Fruit fly (Drosophila melanogaster): ENCODE data around the gene CG11590.

Gene CG11590

dm6 chrX:14237873-14238394 lies 38.0 kb downstream of the CG11590 start, which contains the start of the genes Fbxl4 and Dus2 (continued):
- TF ChIP-seq CG7357 (GFP tag; IDR thresholded peaks at IDR 0.05) (peak; percentile 86), bcd (GFP tag; optimal IDR thresholded peaks at IDR 0.05) (peak; percentile 93), HLH4C (GFP tag; IDR thresholded peaks at IDR 0.05; ENCODE audit: partially characterized antibody) (peak; percentile 60; the same call in 2 of the 3 replicates), CrebB (tag; optimal IDR thresholded peaks at IDR 0.05) (peak; percentile 74), fd64A (GFP tag; optimal IDR thresholded peaks at IDR 0.05) (peak; percentile 49), Pdp1 (GFP tag; optimal IDR thresholded peaks at IDR 0.05) (peak; percentile 93 to 96), CG1792 (GFP tag; optimal IDR thresholded peaks at IDR 0.05) (peak; percentile 99), CG5953 (GFP tag; IDR thresholded peaks at IDR 0.05) (peak; percentile 86), gfzf (GFP tag; optimal IDR thresholded peaks at IDR 0.05) (peak; percentile 36), CG7786 (GFP tag; optimal IDR thresholded peaks at IDR 0.05) (peak; percentile 86), Sry-β (GFP tag; optimal IDR thresholded peaks at IDR 0.05) (peak; percentile 42), nerfin-1 (tag; optimal IDR thresholded peaks at IDR 0.05) (peak; percentile 86), eve (GFP tag; optimal IDR thresholded peaks at IDR 0.05) (no peak), Scr (GFP tag; IDR thresholded peaks at IDR 0.05; ENCODE audit: partially characterized antibody) (0 out of 2 replicates have a peak, but pooled peaks have one; percentile 18), fd96Cb (tag; optimal IDR thresholded peaks at IDR 0.05) (peak; percentile 90), CG33213 (GFP tag; optimal IDR thresholded peaks at IDR 0.05) (peak; percentile 86), exex (tag; optimal IDR thresholded peaks at IDR 0.05) (no peak), sr (GFP tag; IDR thresholded peaks at IDR 0.05) (peak; percentile 72; the same call in 2 of the 3 replicates), CG11723 (GFP tag; optimal IDR thresholded peaks at IDR 0.05) (peak; percentile 89), CG3281 (GFP tag; optimal IDR thresholded peaks at IDR 0.05) (peak; percentile 89), gsb (GFP tag; IDR thresholded peaks at IDR 0.05) (peak; percentile 80), CG9215 (GFP tag; IDR thresholded peaks at IDR 0.05) (peak; percentile 84), Chrac-16 (GFP tag; optimal IDR thresholded peaks at IDR 0.05) (peak; percentile 94), luna (GFP tag; optimal IDR thresholded peaks at IDR 0.05) (peak; percentile 70), CG30403 (GFP tag; optimal IDR thresholded peaks at IDR 0.05) (peak; percentile 97), CG10209 (GFP tag; optimal IDR thresholded peaks at IDR 0.05) (peak; percentile 92), HHEX (GFP tag; optimal IDR thresholded peaks at IDR 0.05) (peak; percentile 89), wek (GFP tag; optimal IDR thresholded peaks at IDR 0.05) (peak; percentile 27), vvl (GFP tag; IDR thresholded peaks at IDR 0.05) (peak; percentile 94), lab (GFP tag; optimal IDR thresholded peaks at IDR 0.05) (peak; percentile 92), nom (GFP tag; optimal IDR thresholded peaks at IDR 0.05) (peak; percentile 66), yki (optimal IDR thresholded peaks at IDR 0.05) (no peak), ATbp (GFP tag; optimal IDR thresholded peaks at IDR 0.05) (peak; percentile 77), cato (GFP tag; optimal IDR thresholded peaks at IDR 0.05; ENCODE audit: borderline replicate concordance) (peak; percentile 88), vnd (GFP tag; IDR thresholded peaks at IDR 0.05; ENCODE audit: partially characterized antibody) (peak; percentile 42; the same call in 1 of the 3 replicates), cg (GFP tag; optimal IDR thresholded peaks at IDR 0.05) (no peak), Ets65A (GFP tag) (peak; percentile 99), CG12236 (GFP tag; optimal IDR thresholded peaks at IDR 0.05) (peak; percentile 70), CG11398 (GFP tag; optimal IDR thresholded peaks at IDR 0.05) (peak; percentile 77), Atf3 (GFP tag; optimal IDR thresholded peaks at IDR 0.05) (peak; percentile 90), CG12391 (tag; optimal IDR thresholded peaks at IDR 0.05) (peak; percentile 94), Adf1 (GFP tag; IDR thresholded peaks at IDR 0.05) (peak; percentile 48), CG32772 (GFP tag; IDR thresholded peaks at IDR 0.05) (peak; percentile 92), sob (GFP tag; IDR thresholded peaks at IDR 0.05) (peak; percentile 93), CG2116 (GFP tag; optimal IDR thresholded peaks at IDR 0.05) (peak; percentile 80), Kr (GFP tag; optimal IDR thresholded peaks at IDR 0.05) (no peak), CG34376 (GFP tag; optimal IDR thresholded peaks at IDR 0.05) (peak; percentile 87), Opbp (GFP tag; IDR thresholded peaks at IDR 0.05; ENCODE audit: partially characterized antibody) (peak; percentile 44; the same call in 1 of the 3 replicates), fru (optimal IDR thresholded peaks at IDR 0.05) (no peak), mld (GFP tag; IDR thresholded peaks at IDR 0.05; ENCODE audit: partially characterized antibody) (no peak)

All from whole organism, embryonic.